Fruit fly (Drosophila melanogaster): ENCODE measurements around the gene CG5506.

Gene CG5506

dm6 chr3L:17928106-17928505 is 43.9 kb upstream of the CG5506 start:
- TF ChIP-seq svp (GFP tag) (peak; percentile 59), Sox14 (GFP tag; optimal IDR thresholded peaks at IDR 0.05) (no peak), CG16779 (tag; optimal IDR thresholded peaks at IDR 0.05) (no peak)

dm6 chr3L:17926575-17927276 is 42.5 kb upstream of the CG5506 start:
- TF ChIP-seq CG34406 (GFP tag; optimal IDR thresholded peaks at IDR 0.05) (peak; percentile 57), CG6792 (GFP tag; optimal IDR thresholded peaks at IDR 0.05) (peak; percentile 20), Smox (GFP tag; optimal IDR thresholded peaks at IDR 0.05) (no peak), Sox14 (GFP tag; optimal IDR thresholded peaks at IDR 0.05) (peak; percentile 47), achi (GFP tag; optimal IDR thresholded peaks at IDR 0.05) (peak; percentile 46), CG8119 (GFP tag; IDR thresholded peaks at IDR 0.05) (no peak), esn (GFP tag; optimal IDR thresholded peaks at IDR 0.05) (peak; percentile 51), CG6163 (GFP tag; IDR thresholded peaks at IDR 0.05) (0 out of 3 replicates have a peak, but pooled peaks have one; percentile 12), CG7368 (GFP tag; optimal IDR thresholded peaks at IDR 0.05) (peak; percentile 7), Sox102F (GFP tag; optimal IDR thresholded peaks at IDR 0.05) (no peak), Ets21C (GFP tag; optimal IDR thresholded peaks at IDR 0.05) (no peak), vri (GFP tag; optimal IDR thresholded peaks at IDR 0.05) (no peak), CG32006 (GFP tag; optimal IDR thresholded peaks at IDR 0.05) (peak; percentile 5), CG9139 (GFP tag; optimal IDR thresholded peaks at IDR 0.05) (peak; percentile 41), dsx (GFP tag; optimal IDR thresholded peaks at IDR 0.05; ENCODE audit: poor library complexity, severe bottlenecking) (peak; percentile 56), svp (GFP tag) (peak; percentile 90), pdm3 (GFP tag; optimal IDR thresholded peaks at IDR 0.05) (peak; percentile 48), Hr38 (GFP tag; optimal IDR thresholded peaks at IDR 0.05) (no peak), Eip93F (GFP tag; optimal IDR thresholded peaks at IDR 0.05) (no peak), Hr39 (GFP tag; optimal IDR thresholded peaks at IDR 0.05) (no peak), CG11902 (GFP tag; optimal IDR thresholded peaks at IDR 0.05) (no peak), CG4318 (GFP tag; optimal IDR thresholded peaks at IDR 0.05) (no peak), Eip75B (GFP tag; optimal IDR thresholded peaks at IDR 0.05) (peak; percentile 30), Hr4 (GFP tag; optimal IDR thresholded peaks at IDR 0.05) (no peak), CG11762 (GFP tag; optimal IDR thresholded peaks at IDR 0.05; ENCODE audit: insufficient read depth) (no peak), net (GFP tag; optimal IDR thresholded peaks at IDR 0.05) (peak; percentile 36), OdsH (GFP tag; optimal IDR thresholded peaks at IDR 0.05) (peak; percentile 56), CG8632 (GFP tag; optimal IDR thresholded peaks at IDR 0.05) (peak; percentile 51), Met (GFP tag; optimal IDR thresholded peaks at IDR 0.05) (peak; percentile 40), CG6276 (GFP tag; optimal IDR thresholded peaks at IDR 0.05) (no peak), CG8319 (GFP tag; optimal IDR thresholded peaks at IDR 0.05) (no peak), Ets96B (tag; optimal IDR thresholded peaks at IDR 0.05) (peak; percentile 65), fd85E (GFP tag; optimal IDR thresholded peaks at IDR 0.05) (no peak), cyc (GFP tag; optimal IDR thresholded peaks at IDR 0.05) (peak; percentile 8), salr (GFP tag; optimal IDR thresholded peaks at IDR 0.05) (peak; percentile 16 to 47), fd59A (GFP tag; optimal IDR thresholded peaks at IDR 0.05) (no peak), CG1621 (tag; optimal IDR thresholded peaks at IDR 0.05) (no peak), CG11294 (GFP tag; IDR thresholded peaks at IDR 0.05) (no peak), fkh (GFP tag; optimal IDR thresholded peaks at IDR 0.05) (no peak), acj6 (GFP tag; optimal IDR thresholded peaks at IDR 0.05) (peak; percentile 52), CG31627 (GFP tag; optimal IDR thresholded peaks at IDR 0.05) (peak; percentile 5), CG3032 (tag; optimal IDR thresholded peaks at IDR 0.05) (peak; percentile 60), Blimp-1 (GFP tag; optimal IDR thresholded peaks at IDR 0.05) (no peak), Lpt (GFP tag; optimal IDR thresholded peaks at IDR 0.05) (no peak), CG10669 (GFP tag; optimal IDR thresholded peaks at IDR 0.05) (peak; percentile 52), eg (GFP tag; IDR thresholded peaks at IDR 0.05) (no peak), CG3919 (GFP tag; optimal IDR thresholded peaks at IDR 0.05) (peak; percentile 49), spab (GFP tag; optimal IDR thresholded peaks at IDR 0.05) (peak; percentile 62)

All from whole organism, prepupa.